Worm (Caenorhabditis elegans) whole organism, late embryonic: ENCODE data around the gene lido-7.

Source experiments
- T23F11.4 ChIP-seq: fragments of 200-800 bp; sonication (Bioruptor generic); optimal IDR thresholded peaks from 2 replicates; lab custom pipeline; 2018; ENCODE audit warnings: mild to moderate bottlenecking, missing genetic modification characterization, missing compliant biosample characterization
- Y22D7AL.16 ChIP-seq: sonication (generic microtip); optimal IDR thresholded peaks from 2 replicates; lab custom pipeline; 2016; ENCODE audit warnings: missing genetic modification characterization, missing compliant biosample characterization
- hlh-30 ChIP-seq: sonication (generic microtip); optimal IDR thresholded peaks from 2 replicates; lab custom pipeline; 2017; ENCODE audit warnings: antibody characterized with exemption, missing genetic modification characterization, missing compliant biosample characterization; ENCODE audit not compliant: insufficient read depth
- madf-2 ChIP-seq: sonication (generic microtip); optimal IDR thresholded peaks from 2 replicates; lab custom pipeline; 2017; ENCODE audit warnings: missing genetic modification characterization, missing compliant biosample characterization

DNA sequence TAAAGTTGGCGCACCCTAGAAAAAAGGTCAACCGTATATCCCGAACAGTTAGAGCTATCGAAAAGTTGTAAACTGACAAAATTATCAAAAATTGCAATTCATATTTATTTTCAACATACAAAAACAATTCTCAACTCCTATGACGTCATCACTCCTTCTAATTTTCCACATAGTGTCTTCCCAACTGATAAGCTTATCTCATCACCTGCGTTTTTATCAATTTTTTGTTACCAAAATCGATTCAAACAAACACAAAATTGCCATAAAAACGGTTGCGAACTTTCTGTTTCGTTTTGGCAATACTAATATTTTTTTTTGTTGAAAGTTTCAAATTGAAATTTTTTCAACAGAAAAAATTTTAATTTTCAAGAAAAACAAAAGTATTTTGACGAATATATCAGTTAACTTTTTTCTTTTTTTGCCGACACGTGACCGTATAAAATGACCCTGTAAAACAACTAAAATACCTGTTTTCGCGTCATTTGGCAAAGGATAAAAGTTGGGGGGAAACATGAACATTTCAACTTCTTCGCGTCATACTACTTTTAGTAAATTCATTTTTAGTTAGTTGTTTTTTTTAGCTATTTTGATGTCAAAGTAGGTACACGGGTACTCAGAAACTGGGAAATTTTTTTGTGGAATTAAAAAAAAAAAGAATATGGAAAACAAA, 12.4 kb upstream of the lido-7 start:
- TF ChIP-seq madf-2 (tag; lab: Kevin White, UChicago) (no peak), hlh-30 (no peak), T23F11.4 (GFP tag; lab: Kevin White, UChicago) (no peak), Y22D7AL.16 (tag; lab: Kevin White, UChicago) (no peak)
